Worm (Caenorhabditis elegans) whole organism, L4 larva: Measurements from ENCODE around the gene R144.10.

Source experiments
- cey-2 ChIP-seq: sonication (generic microtip); optimal IDR thresholded peaks from 3 replicates; lab custom pipeline; 2017; ENCODE audit warnings: missing genetic modification characterization, mild to moderate bottlenecking, missing compliant biosample characterization, antibody characterized with exemption, borderline replicate concordance; ENCODE audit not compliant: insufficient read depth
- jun-1 ChIP-seq: fragments of 150-350 bp; optimal IDR thresholded peaks from 2 replicates; lab custom pipeline; 2014; ENCODE audit warnings: missing biosample characterization, missing genetic modification reagents, missing genetic modification characterization
- lin-39 ChIP-seq: fragments of 150-350 bp; optimal IDR thresholded peaks from 2 replicates; lab custom pipeline; 2014; ENCODE audit warnings: missing biosample characterization, missing genetic modification reagents, missing genetic modification characterization
- lsy-2 ChIP-seq, 2 experiments: fragments of 150-350 bp in 1 of 2; sonication (generic microtip) in 1 of 2; optimal IDR thresholded peaks; 2 replicates each; lab custom pipeline; 2014 to 2017; ENCODE audit warnings: missing biosample characterization in 2 of 2, missing genetic modification characterization in 2 of 2
- nhr-111 ChIP-seq: fragments of 200-800 bp; sonication (Bioruptor generic); optimal IDR thresholded peaks from 2 replicates; lab custom pipeline; 2018; ENCODE audit warnings: mild to moderate bottlenecking, missing genetic modification characterization, missing compliant biosample characterization
- nhr-28 ChIP-seq: fragments of 150-350 bp; optimal IDR thresholded peaks from 2 replicates; lab custom pipeline; 2014; ENCODE audit warnings: missing biosample characterization, missing genetic modification characterization
- nhr-6 ChIP-seq: fragments of 150-350 bp; optimal IDR thresholded peaks from 2 replicates; lab custom pipeline; 2014; ENCODE audit warnings: missing biosample characterization, missing genetic modification characterization
- skn-1 ChIP-seq: fragments of 150-350 bp; optimal IDR thresholded peaks from 2 replicates; lab custom pipeline; 2014; ENCODE audit warnings: missing biosample characterization, missing genetic modification characterization

DNA sequence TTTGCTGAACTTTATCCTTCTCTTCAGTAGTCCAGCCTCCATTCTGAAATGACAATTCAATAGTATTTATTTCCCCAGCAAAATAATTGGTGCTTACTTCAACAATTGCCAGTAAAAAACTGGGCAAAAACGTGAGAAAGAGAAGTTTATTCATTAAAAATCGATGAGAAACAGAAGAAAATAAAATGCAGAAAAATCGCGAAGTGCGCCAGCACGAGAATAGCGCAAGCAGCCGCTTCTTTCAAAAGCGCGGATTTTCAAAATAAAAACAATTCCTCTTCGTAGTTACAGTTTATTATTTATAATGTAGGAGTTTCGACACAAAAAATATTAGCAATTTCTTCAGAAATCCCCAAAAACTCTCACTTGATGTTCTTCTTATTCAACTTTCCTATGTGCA is 39.2 kb downstream of the R144.10 start, which contains the start of gene C27F2.9:
- TF ChIP-seq nhr-28 (tag; lab: Kevin White, UChicago) (no peak), lsy-2 (tag; optimal IDR thresholded peaks at IDR 0.05; lab: Kevin White, UChicago) (peak; percentile 56 to 92), cey-2 (tag; lab: Kevin White, UChicago) (no peak), skn-1 (tag; lab: Kevin White, UChicago) (no peak), jun-1 (tag; lab: Kevin White, UChicago) (no peak), nhr-111 (GFP tag; lab: Kevin White, UChicago) (no peak), nhr-6 (peak; percentile 82), lin-39 (no peak)
